Worm (Caenorhabditis elegans): ENCODE data around the gene nhr-10.

DNA sequence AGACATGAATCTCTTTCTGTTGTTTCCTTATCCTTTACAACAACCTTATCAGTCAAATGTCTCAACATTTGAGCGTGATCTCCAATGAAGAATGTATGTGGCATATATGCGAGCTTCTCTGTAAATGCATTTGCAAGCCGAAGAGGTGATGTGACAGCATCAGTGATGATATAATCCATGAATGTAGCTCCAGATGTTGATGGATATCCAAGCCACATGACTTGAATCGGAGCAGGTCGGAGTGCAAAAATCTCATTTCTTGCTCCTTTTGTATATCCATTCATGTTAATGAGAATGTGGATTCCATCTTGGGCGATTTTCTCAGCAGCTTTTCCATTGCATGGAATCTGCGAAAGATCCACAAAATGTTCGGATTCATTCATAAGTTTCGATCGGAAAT, 33.0 kb upstream of the nhr-10 start:
- no peak for TF ChIP-seq unc-86 (tag; optimal IDR thresholded peaks at IDR 0.05)
- no peak for TF ChIP-seq ama-1 (optimal IDR thresholded peaks at IDR 0.05)
- TF ChIP-seq zip-4 (GFP tag; optimal IDR thresholded peaks at IDR 0.05), result no peak
- no peak for TF ChIP-seq rnt-1 (tag; optimal IDR thresholded peaks at IDR 0.05)
- TF ChIP-seq mep-1 (tag; optimal IDR thresholded peaks at IDR 0.05), result no peak
- no peak for TF ChIP-seq nhr-11 (tag; optimal IDR thresholded peaks at IDR 0.05)
- TF ChIP-seq fkh-10 (GFP tag; optimal IDR thresholded peaks at IDR 0.05), result no peak
- TF ChIP-seq nhr-12 (tag; optimal IDR thresholded peaks at IDR 0.05), result no peak
- no peak for TF ChIP-seq unc-62 (GFP tag; optimal IDR thresholded peaks at IDR 0.05)
- TF ChIP-seq sptf-1 (tag; optimal IDR thresholded peaks at IDR 0.05), result no peak
- TF ChIP-seq lin-35 (GFP tag; optimal IDR thresholded peaks at IDR 0.05), result no peak
- no peak for TF ChIP-seq snpc-4 (tag; optimal IDR thresholded peaks at IDR 0.05)
- no peak for TF ChIP-seq mab-9 (GFP tag; IDR thresholded peaks at IDR 0.05)
